Fruit fly (Drosophila melanogaster) whole organism, prepupa: ENCODE results near the gene CG17097.

Source experiments
- CG11902 ChIP-seq: fragments of 200-800 bp; sonication (Bioruptor generic); optimal IDR thresholded peaks from 3 replicates; lab custom pipeline; 2016; ENCODE audit warnings: missing biosample characterization, missing genetic modification characterization
- CG8119 ChIP-seq: fragments of 200-800 bp; sonication (Bioruptor generic); IDR thresholded peaks from 3 replicates; pipeline ENCODE4 v1.3.6; 2022; ENCODE audit warnings: missing biosample characterization, missing genetic modification characterization
- Met ChIP-seq: fragments of 200-800 bp; sonication (Bioruptor generic); optimal IDR thresholded peaks from 3 replicates; lab custom pipeline; 2016; ENCODE audit warnings: missing biosample characterization, missing genetic modification characterization
- Sox15 ChIP-seq: fragments of 200-800 bp; sonication (Bioruptor generic); optimal IDR thresholded peaks from 3 replicates; lab custom pipeline; 2016; ENCODE audit warnings: missing biosample characterization, missing genetic modification characterization
- net ChIP-seq: fragments of 200-800 bp; sonication (Bioruptor generic); optimal IDR thresholded peaks from 3 replicates; lab custom pipeline; 2016; ENCODE audit warnings: missing biosample characterization, missing genetic modification characterization

DNA sequence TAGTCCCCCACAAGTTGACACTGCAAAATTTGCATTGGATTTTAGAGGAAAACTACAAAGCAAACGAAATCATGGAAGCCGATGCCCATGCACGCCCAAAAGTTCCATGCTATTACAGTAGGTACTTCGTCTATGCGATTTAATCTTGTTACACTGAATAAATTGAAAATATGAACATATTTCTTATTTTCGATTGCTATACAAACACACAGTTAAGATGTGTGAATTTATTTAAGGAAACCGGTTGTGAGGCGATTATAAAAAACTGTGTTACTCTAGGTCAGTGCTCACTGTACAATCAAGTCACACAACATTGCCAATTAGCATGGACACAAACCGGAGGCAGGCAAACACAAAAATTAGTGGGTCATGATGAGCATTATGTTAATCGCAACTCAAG lies 19.4 kb downstream of the CG17097 start:
- TF ChIP-seq net (GFP tag; lab: Kevin White, UChicago): peak; percentile 78
- peak; percentile 85 for TF ChIP-seq CG8119
- TF ChIP-seq CG11902 (GFP tag; lab: Kevin White, UChicago): peak; percentile 42
- TF ChIP-seq Met: peak; percentile 57
- peak; percentile 64 for TF ChIP-seq Sox15 (GFP tag; lab: Kevin White, UChicago)
